Worm (Caenorhabditis elegans): ENCODE data around the gene R04A9.7.

DNA sequence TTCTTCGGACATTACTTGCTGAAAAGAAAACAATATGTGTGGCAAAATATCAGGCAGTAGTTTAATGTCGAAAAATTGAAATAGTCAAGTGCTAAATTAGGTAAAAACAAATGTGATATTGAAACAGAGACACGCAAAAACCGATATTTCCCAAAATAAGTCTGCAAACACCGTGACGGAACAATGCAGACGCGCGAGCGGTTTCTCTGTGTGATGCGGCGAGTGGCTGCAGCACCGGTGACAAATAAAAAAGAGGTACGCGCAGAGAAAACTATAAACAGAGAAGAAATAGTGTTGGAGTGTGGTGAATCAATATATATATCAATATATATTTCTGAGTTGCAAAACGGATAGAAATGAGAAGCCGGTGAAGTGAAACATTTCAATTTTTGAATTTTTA, 12.0 kb downstream of the R04A9.7 start, which contains the start of gene ife-2:
- TF ChIP-seq unc-62 (GFP tag; optimal IDR thresholded peaks at IDR 0.05) (peak; percentile 27), lsy-2 (tag; optimal IDR thresholded peaks at IDR 0.05) (peak; percentile 49), mep-1 (tag; optimal IDR thresholded peaks at IDR 0.05) (peak; percentile 81), mab-5 (tag; optimal IDR thresholded peaks at IDR 0.05) (no peak), zip-8 (tag; optimal IDR thresholded peaks at IDR 0.05) (no peak), ztf-11 (tag; optimal IDR thresholded peaks at IDR 0.05) (no peak), nhr-28 (tag; optimal IDR thresholded peaks at IDR 0.05) (no peak), tbx-8 (GFP tag; optimal IDR thresholded peaks at IDR 0.05) (peak; percentile 2), snpc-4 (tag; optimal IDR thresholded peaks at IDR 0.05) (no peak), elt-1 (tag; optimal IDR thresholded peaks at IDR 0.05; ENCODE audit: borderline replicate concordance, insufficient read depth) (no peak)

Data from whole organism, mixed stage, embryonic.